Fruit fly (Drosophila melanogaster): ENCODE measurements around the gene Sgt.

The Sgt gene

dm6 chr2L:17471524-17471923 is at the start of gene Sgt:
Gene Sgt, plus strand, starts transcription at chr2L:17471603.
- no peak for TF ChIP-seq lmd (GFP tag; IDR thresholded peaks at IDR 0.05)
- no peak for TF ChIP-seq Ada2b (GFP tag; IDR thresholded peaks at IDR 0.05)
- TF ChIP-seq zfh1 (GFP tag; IDR thresholded peaks at IDR 0.05), result no peak
- TF ChIP-seq sr (GFP tag; IDR thresholded peaks at IDR 0.05), result no peak
- no peak for TF ChIP-seq CG4730 (GFP tag; IDR thresholded peaks at IDR 0.05)
- no peak for TF ChIP-seq seq (GFP tag; IDR thresholded peaks at IDR 0.05)
- no peak for TF ChIP-seq Hr3 (GFP tag; optimal IDR thresholded peaks at IDR 0.05)
- no peak for TF ChIP-seq CG17802 (tag; optimal IDR thresholded peaks at IDR 0.05)
- peak; percentile 93 for TF ChIP-seq cwo (GFP tag; optimal IDR thresholded peaks at IDR 0.05)
- TF ChIP-seq CG4360 (GFP tag; IDR thresholded peaks at IDR 0.05), result no peak
- no peak for TF ChIP-seq fd64A (GFP tag; optimal IDR thresholded peaks at IDR 0.05)
- TF ChIP-seq Trl (optimal IDR thresholded peaks at IDR 0.05), result peak; percentile 41 to 59
- no peak for TF ChIP-seq Trl (GFP tag; optimal IDR thresholded peaks at IDR 0.05)
- no peak for TF ChIP-seq CG12219 (GFP tag; optimal IDR thresholded peaks at IDR 0.05)
- peak; percentile 29 for TF ChIP-seq CG3163 (GFP tag; optimal IDR thresholded peaks at IDR 0.05)
- TF ChIP-seq wdn (GFP tag; IDR thresholded peaks at IDR 0.05), result no peak
- no peak for TF ChIP-seq CG8281 (tag; optimal IDR thresholded peaks at IDR 0.05)
- no peak for TF ChIP-seq Atf-2 (GFP tag; optimal IDR thresholded peaks at IDR 0.05)
- TF ChIP-seq Side (GFP tag; optimal IDR thresholded peaks at IDR 0.05), result no peak
- TF ChIP-seq sens-2 (GFP tag; IDR thresholded peaks at IDR 0.05), result no peak
- TF ChIP-seq CG10274 (GFP tag; optimal IDR thresholded peaks at IDR 0.05), result no peak
- no peak for TF ChIP-seq jing (GFP tag; optimal IDR thresholded peaks at IDR 0.05)
- TF ChIP-seq Awh (GFP tag; IDR thresholded peaks at IDR 0.05), result no peak
- TF ChIP-seq Sox102F (GFP tag; optimal IDR thresholded peaks at IDR 0.05), result no peak
- TF ChIP-seq jumu (GFP tag; optimal IDR thresholded peaks at IDR 0.05), result no peak
- peak; percentile 37 for TF ChIP-seq cg (GFP tag; optimal IDR thresholded peaks at IDR 0.05)
- peak; percentile 11 for TF ChIP-seq HmgZ (tag; optimal IDR thresholded peaks at IDR 0.05)
- TF ChIP-seq CG9932 (GFP tag; IDR thresholded peaks at IDR 0.05), result no peak
- peak; percentile 11 for TF ChIP-seq CG2120 (GFP tag; optimal IDR thresholded peaks at IDR 0.05)
- TF ChIP-seq CG33557 (GFP tag; optimal IDR thresholded peaks at IDR 0.05), result no peak
- no peak for TF ChIP-seq NFAT (GFP tag; IDR thresholded peaks at IDR 0.05)
- TF ChIP-seq CG18011 (GFP tag; optimal IDR thresholded peaks at IDR 0.05), result peak; percentile 10
- TF ChIP-seq grau (tag; optimal IDR thresholded peaks at IDR 0.05), result peak; percentile 4

DNA sequence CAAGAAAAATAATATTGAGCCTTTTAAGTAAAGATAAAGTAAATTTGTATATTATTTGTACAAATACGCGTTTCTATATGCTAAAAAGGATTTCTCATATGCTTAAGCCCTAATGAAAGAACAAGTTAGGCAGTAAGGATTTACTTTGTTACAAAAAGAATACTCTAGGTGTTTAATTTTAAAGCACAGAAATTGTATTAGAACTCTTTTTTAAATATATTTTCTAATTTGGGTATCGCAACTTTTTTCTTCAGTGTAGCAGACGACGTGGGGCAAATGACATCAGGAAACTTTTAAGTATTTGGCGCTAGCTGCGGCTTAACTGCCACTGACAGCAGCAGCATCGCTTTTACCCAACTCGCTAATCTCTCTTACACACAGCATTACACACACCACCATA is 49.3 kb upstream of the Sgt start:
- TF ChIP-seq CG12104 (GFP tag; optimal IDR thresholded peaks at IDR 0.05) (no peak), nerfin-2 (GFP tag; IDR thresholded peaks at IDR 0.05; ENCODE audit: partially characterized antibody) (no peak), CG10959 (GFP tag; IDR thresholded peaks at IDR 0.05) (no peak), mam (GFP tag; optimal IDR thresholded peaks at IDR 0.05) (no peak), CG4404 (GFP tag; IDR thresholded peaks at IDR 0.05) (no peak), unpg (GFP tag; optimal IDR thresholded peaks at IDR 0.05) (peak; percentile 1), Sox102F (GFP tag; optimal IDR thresholded peaks at IDR 0.05) (peak; percentile 30), gcm2 (GFP tag; optimal IDR thresholded peaks at IDR 0.05) (no peak), bbx (GFP tag; IDR thresholded peaks at IDR 0.05; ENCODE audit: partially characterized antibody) (no peak), CG13894 (tag; optimal IDR thresholded peaks at IDR 0.05) (no peak), Fer1 (GFP tag; optimal IDR thresholded peaks at IDR 0.05) (peak; percentile 19), CG7745 (tag; optimal IDR thresholded peaks at IDR 0.05) (no peak), CG13424 (tag; optimal IDR thresholded peaks at IDR 0.05) (peak; percentile 14), lilli (GFP tag; optimal IDR thresholded peaks at IDR 0.05) (no peak), ATbp (GFP tag; optimal IDR thresholded peaks at IDR 0.05) (peak; percentile 8), B-H2 (GFP tag; optimal IDR thresholded peaks at IDR 0.05) (no peak), Drgx (GFP tag; IDR thresholded peaks at IDR 0.05) (no peak), otp (GFP tag; IDR thresholded peaks at IDR 0.05) (no peak), vvl (GFP tag; IDR thresholded peaks at IDR 0.05) (no peak), CG14860 (GFP tag; IDR thresholded peaks at IDR 0.05; ENCODE audit: partially characterized antibody) (no peak), CG34376 (GFP tag; optimal IDR thresholded peaks at IDR 0.05) (no peak), CG2199 (GFP tag; IDR thresholded peaks at IDR 0.05) (no peak)
